Fruit fly (Drosophila melanogaster) whole organism, pupa: ENCODE results near the gene Prp16.
A peak's percentile ranks its signal among the peaks of the same experiment; 100 is the strongest.

ENCODE experiments used
- CG10348 ChIP-seq: fragments of 200-800 bp; sonication (Bioruptor generic); IDR thresholded peaks from 2 replicates; pipeline ENCODE4 v1.3.6; 2022; ENCODE audit warnings: missing biosample characterization, missing genetic modification characterization
- CG12605 ChIP-seq: fragments of 200-800 bp; sonication (Bioruptor generic); IDR thresholded peaks from 2 replicates; pipeline ENCODE4 v1.3.6; 2022; ENCODE audit warnings: missing biosample characterization, missing genetic modification characterization
- CG13204 ChIP-seq: fragments of 200-800 bp; sonication (Bioruptor generic); optimal IDR thresholded peaks from 2 replicates; lab custom pipeline; 2018; ENCODE audit warnings: missing biosample characterization, mild to moderate bottlenecking, missing genetic modification characterization, moderate library complexity
- CG15710 ChIP-seq: fragments of 200-800 bp; sonication (Bioruptor generic); optimal IDR thresholded peaks from 2 replicates; lab custom pipeline; 2018; ENCODE audit warnings: missing biosample characterization, mild to moderate bottlenecking, missing genetic modification characterization, moderate library complexity
- CG17806 ChIP-seq: fragments of 200-800 bp; sonication (Bioruptor generic); optimal IDR thresholded peaks from 2 replicates; lab custom pipeline; 2018; ENCODE audit warnings: missing biosample characterization, mild to moderate bottlenecking, missing genetic modification characterization, moderate library complexity
- CG32121 ChIP-seq: fragments of 200-800 bp; sonication (Bioruptor generic); IDR thresholded peaks from 2 replicates; pipeline ENCODE4 v1.3.6; 2022; ENCODE audit warnings: missing biosample characterization, missing genetic modification characterization
- CG8159 ChIP-seq: fragments of 200-800 bp; sonication (Bioruptor generic); optimal IDR thresholded peaks from 3 replicates; lab custom pipeline; 2018; ENCODE audit warnings: missing biosample characterization, mild to moderate bottlenecking, missing genetic modification characterization, moderate library complexity
- CG9948 ChIP-seq: fragments of 200-800 bp; sonication (Bioruptor generic); optimal IDR thresholded peaks from 2 replicates; lab custom pipeline; 2018; ENCODE audit warnings: missing biosample characterization, mild to moderate bottlenecking, missing genetic modification characterization, moderate library complexity
- D1 ChIP-seq: fragments of 200-800 bp; sonication (Bioruptor generic); optimal IDR thresholded peaks from 2 replicates; lab custom pipeline; 2018; ENCODE audit warnings: missing biosample characterization, mild to moderate bottlenecking, missing genetic modification characterization, moderate library complexity
- EcR ChIP-seq: fragments of 200-800 bp; sonication (Bioruptor generic); optimal IDR thresholded peaks from 3 replicates; lab custom pipeline; 2019; ENCODE audit warnings: missing biosample characterization, missing genetic modification characterization, mild to moderate bottlenecking, moderate library complexity, missing genetic modification reagents
- fd96Ca ChIP-seq: fragments of 200-800 bp; sonication (Bioruptor generic); IDR thresholded peaks from 3 replicates; pipeline ENCODE4 v1.3.6; 2022; ENCODE audit warnings: missing biosample characterization, missing genetic modification characterization
- gl ChIP-seq: fragments of 200-800 bp; sonication (Bioruptor generic); optimal IDR thresholded peaks from 2 replicates; lab custom pipeline; 2018; ENCODE audit warnings: missing biosample characterization, mild to moderate bottlenecking, missing genetic modification characterization

DNA sequence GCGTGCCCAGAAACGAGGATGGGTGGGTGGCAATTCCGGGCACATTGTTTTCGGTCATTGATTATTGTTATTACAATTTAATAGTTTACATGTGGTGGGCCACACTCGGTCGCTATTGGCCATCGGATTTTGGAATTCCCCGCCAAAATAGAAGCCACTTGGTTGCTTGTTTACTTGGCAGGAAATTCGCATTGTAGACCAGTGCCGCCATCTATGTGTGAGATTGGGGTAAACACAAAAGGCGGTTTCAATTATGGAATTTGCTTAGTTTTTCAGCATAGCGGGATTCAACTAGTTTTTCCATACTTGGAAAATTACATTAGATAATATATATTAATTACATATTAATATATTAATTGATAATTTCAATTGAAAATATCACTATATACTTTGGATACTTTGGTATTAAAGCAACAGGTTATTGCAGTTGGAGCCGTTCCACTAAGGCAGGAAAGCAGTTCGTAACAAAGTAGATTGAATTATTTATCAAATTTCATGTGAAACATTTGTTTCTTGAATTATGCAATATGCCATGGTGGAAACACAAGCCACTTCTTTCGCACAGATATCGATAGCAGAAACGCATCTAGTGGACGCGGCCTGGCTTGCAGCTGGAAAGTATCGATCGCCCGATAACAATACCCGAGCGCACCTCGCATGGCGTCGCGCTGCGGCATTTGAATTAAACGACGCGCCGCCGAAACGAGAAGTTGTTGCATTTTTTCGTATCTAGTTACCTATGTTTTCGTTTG is 46.0 kb downstream of the Prp16 start, which contains the start of gene mud:
- TF ChIP-seq CG17806 (tag; lab: Kevin White, UChicago) (peak; percentile 8), CG15710 (no peak), D1 (peak; percentile 21), CG13204 (GFP tag; lab: Kevin White, UChicago) (no peak), fd96Ca (GFP tag; lab: Robert Waterston, UW) (peak; percentile 31; the same call in 1 of the 3 replicates), CG32121 (GFP tag; lab: Robert Waterston, UW) (no peak), CG10348 (no peak), CG9948 (no peak), gl (no peak), EcR (GFP tag; lab: Kevin White, UChicago) (no peak), CG8159 (tag; lab: Kevin White, UChicago) (no peak), CG12605 (no peak)
